Worm (Caenorhabditis elegans) whole organism, L4 larva: ENCODE measurements around the gene myo-2.

Experiments used
- D1046.2 ChIP-seq: fragments of 200-800 bp; sonication (Bioruptor generic); IDR thresholded peaks from 2 replicates; pipeline ENCODE4 v1.3.6; 2022; ENCODE audit warnings: missing genetic modification characterization, missing compliant biosample characterization
- F10B5.3 ChIP-seq: sonication (generic microtip); optimal IDR thresholded peaks from 2 replicates; lab custom pipeline; 2016; ENCODE audit warnings: mild to moderate bottlenecking, missing genetic modification characterization, missing compliant biosample characterization
- F26F4.8 ChIP-seq: fragments of 200-800 bp; sonication (Bioruptor generic); conservative IDR thresholded peaks from 2 replicates; pipeline ENCODE4 v1.3.6; 2022; ENCODE audit warnings: missing genetic modification characterization, missing compliant biosample characterization
- T20F7.1 ChIP-seq: fragments of 200-800 bp; sonication (Bioruptor generic); optimal IDR thresholded peaks from 2 replicates; lab custom pipeline; 2018; ENCODE audit warnings: mild to moderate bottlenecking, missing genetic modification characterization, missing compliant biosample characterization
- T26A8.4 ChIP-seq: fragments of 200-800 bp; sonication (Bioruptor generic); IDR thresholded peaks from 2 replicates; pipeline ENCODE4 v1.3.6; 2022; ENCODE audit warnings: missing genetic modification characterization, missing compliant biosample characterization
- Y105C5A.15 ChIP-seq: fragments of 200-800 bp; sonication (Bioruptor generic); IDR thresholded peaks from 2 replicates; pipeline ENCODE4 v1.3.6; 2022; ENCODE audit warnings: missing genetic modification characterization, missing compliant biosample characterization
- Y75B8A.6 ChIP-seq: fragments of 200-800 bp; sonication (Bioruptor generic); IDR thresholded peaks from 2 replicates; pipeline ENCODE4 v1.3.6; 2022; ENCODE audit warnings: missing genetic modification reagents, missing genetic modification characterization, missing compliant biosample characterization
- aha-1 ChIP-seq: fragments of 150-350 bp; peaks from one replicate; lab custom pipeline; 2014; ENCODE audit warnings: missing biosample characterization, missing genetic modification characterization
- aly-2 ChIP-seq: sonication (generic microtip); optimal IDR thresholded peaks from 2 replicates; lab custom pipeline; 2018; ENCODE audit warnings: missing biosample characterization, missing genetic modification characterization
- ama-1 ChIP-seq: fragments of 150-350 bp; optimal IDR thresholded peaks from 2 replicates; lab custom pipeline; 2014; ENCODE audit warnings: inconsistent platforms, mixed read lengths
- arid-1 ChIP-seq: fragments of 200-800 bp; sonication (Bioruptor generic); conservative IDR thresholded peaks from 2 replicates; pipeline ENCODE4 v1.3.6; 2022; ENCODE audit warnings: missing genetic modification reagents, missing genetic modification characterization, missing compliant biosample characterization
- attf-4 ChIP-seq: sonication (generic microtip); optimal IDR thresholded peaks from 3 replicates; lab custom pipeline; 2017; ENCODE audit warnings: missing biosample characterization, missing genetic modification characterization
- ceh-32 ChIP-seq: sonication (generic microtip); optimal IDR thresholded peaks from 2 replicates; lab custom pipeline; 2016; ENCODE audit warnings: mild to moderate bottlenecking, missing genetic modification characterization, missing compliant biosample characterization; ENCODE audit not compliant: poor library complexity
- ceh-82 ChIP-seq: sonication (generic microtip); optimal IDR thresholded peaks from 2 replicates; lab custom pipeline; 2017; ENCODE audit warnings: missing biosample characterization, missing genetic modification characterization
- ces-1 ChIP-seq: fragments of 150-350 bp; sonication (generic microtip); optimal IDR thresholded peaks from 4 replicates; lab custom pipeline; 2014; ENCODE audit warnings: missing biosample characterization, missing genetic modification reagents, missing genetic modification characterization
- daf-16 ChIP-seq, 3 experiments: sonication (generic microtip); optimal IDR thresholded peaks; 2 replicates each; lab custom pipeline; 2016 to 2017; ENCODE audit warnings: missing genetic modification characterization in 3 of 3, missing genetic modification reagents in 3 of 3, mild to moderate bottlenecking in 2 of 3, missing compliant biosample characterization in 2 of 3, missing biosample characterization in 1 of 3, moderate library complexity in 1 of 3
- dmd-6 ChIP-seq: fragments of 200-800 bp; sonication (Bioruptor generic); IDR thresholded peaks from 2 replicates; pipeline ENCODE4 v1.3.6; 2022; ENCODE audit warnings: missing genetic modification reagents, missing genetic modification characterization, missing compliant biosample characterization
- dmd-8 ChIP-seq: fragments of 200-800 bp; sonication (Bioruptor generic); IDR thresholded peaks from 2 replicates; pipeline ENCODE4 v1.3.6; 2022; ENCODE audit warnings: missing genetic modification characterization, missing compliant biosample characterization
- dpl-1 ChIP-seq: fragments of 150-350 bp; optimal IDR thresholded peaks from 2 replicates; lab custom pipeline; 2014; ENCODE audit warnings: missing biosample characterization, missing genetic modification reagents, missing genetic modification characterization
- dve-1 ChIP-seq: sonication (generic microtip); optimal IDR thresholded peaks from 2 replicates; lab custom pipeline; 2017; ENCODE audit warnings: antibody characterized with exemption, mild to moderate bottlenecking, missing genetic modification characterization, missing compliant biosample characterization; ENCODE audit not compliant: insufficient read depth
- fkh-10 ChIP-seq: fragments of 150-350 bp; optimal IDR thresholded peaks from 2 replicates; lab custom pipeline; 2014; ENCODE audit warnings: missing biosample characterization, missing genetic modification reagents, missing genetic modification characterization
- fos-1 ChIP-seq: fragments of 150-350 bp; optimal IDR thresholded peaks from 2 replicates; lab custom pipeline; 2014; ENCODE audit warnings: missing biosample characterization, missing genetic modification characterization
- gei-8 ChIP-seq: fragments of 200-800 bp; sonication (Bioruptor generic); optimal IDR thresholded peaks from 2 replicates; lab custom pipeline; 2018; ENCODE audit warnings: mild to moderate bottlenecking, missing genetic modification characterization, missing compliant biosample characterization
- hif-1 ChIP-seq, 2 experiments: sonication (generic microtip); optimal IDR thresholded peaks; 2 replicates each; lab custom pipeline; 2016 to 2017; ENCODE audit warnings: missing compliant biosample characterization in 2 of 2, missing genetic modification characterization in 2 of 2, missing genetic modification reagents in 2 of 2, missing genotype in 2 of 2, mild to moderate bottlenecking in 1 of 2
- hmg-1.1 ChIP-seq: fragments of 200-800 bp; sonication (Bioruptor generic); IDR thresholded peaks from 2 replicates; pipeline ENCODE4 v1.3.6; 2022; ENCODE audit warnings: missing genetic modification reagents, missing genetic modification characterization, missing compliant biosample characterization
- lin-13 ChIP-seq: fragments of 150-350 bp; optimal IDR thresholded peaks from 2 replicates; lab custom pipeline; 2014; ENCODE audit warnings: missing biosample characterization, missing genetic modification reagents, missing genetic modification characterization
- lir-3 ChIP-seq: sonication (generic microtip); optimal IDR thresholded peaks from 2 replicates; lab custom pipeline; 2016; ENCODE audit warnings: mild to moderate bottlenecking, missing genetic modification characterization, missing compliant biosample characterization
- madf-5 ChIP-seq, 2 experiments: fragments of 200-800 bp; sonication (Bioruptor generic); IDR thresholded peaks; 2 replicates each; pipeline ENCODE4 v1.3.6; 2022; ENCODE audit warnings: missing compliant biosample characterization in 2 of 2, missing genetic modification characterization in 2 of 2
- mdt-29 ChIP-seq: fragments of 200-800 bp; sonication (Bioruptor generic); IDR thresholded peaks from 2 replicates; pipeline ENCODE4 v1.3.6; 2022; ENCODE audit warnings: missing genetic modification reagents, missing genetic modification characterization, missing compliant biosample characterization
- mep-1 ChIP-seq: fragments of 150-350 bp; sonication (generic microtip); optimal IDR thresholded peaks from 3 replicates; lab custom pipeline; 2014; ENCODE audit warnings: missing biosample characterization, missing genetic modification characterization
- mxl-2 ChIP-seq: fragments of 200-800 bp; sonication (Bioruptor generic); conservative IDR thresholded peaks from 2 replicates; pipeline ENCODE4 v1.3.6; 2022; ENCODE audit warnings: missing genetic modification reagents, missing genetic modification characterization, missing compliant biosample characterization
- mxl-3 ChIP-seq: fragments of 200-800 bp; sonication (Bioruptor generic); optimal IDR thresholded peaks from 2 replicates; lab custom pipeline; 2018; ENCODE audit warnings: mild to moderate bottlenecking, missing genetic modification characterization, missing compliant biosample characterization
- nhr-10 ChIP-seq: fragments of 150-350 bp; optimal IDR thresholded peaks from 2 replicates; lab custom pipeline; 2014; ENCODE audit warnings: missing biosample characterization, missing genetic modification characterization
- nhr-102 ChIP-seq: sonication (generic microtip); optimal IDR thresholded peaks from 2 replicates; lab custom pipeline; 2016; ENCODE audit warnings: mild to moderate bottlenecking, missing genetic modification characterization, moderate library complexity, missing compliant biosample characterization
- nhr-111 ChIP-seq: fragments of 200-800 bp; sonication (Bioruptor generic); optimal IDR thresholded peaks from 2 replicates; lab custom pipeline; 2018; ENCODE audit warnings: mild to moderate bottlenecking, missing genetic modification characterization, missing compliant biosample characterization
- nhr-42 ChIP-seq: fragments of 200-800 bp; sonication (Bioruptor generic); IDR thresholded peaks from 2 replicates; pipeline ENCODE4 v1.3.6; 2022; ENCODE audit warnings: missing genetic modification characterization, missing compliant biosample characterization
- nhr-48 ChIP-seq: sonication (generic microtip); optimal IDR thresholded peaks from 2 replicates; lab custom pipeline; 2016; ENCODE audit warnings: mild to moderate bottlenecking, missing genetic modification characterization, missing compliant biosample characterization
- nhr-6 ChIP-seq: fragments of 150-350 bp; optimal IDR thresholded peaks from 2 replicates; lab custom pipeline; 2014; ENCODE audit warnings: missing biosample characterization, missing genetic modification characterization
- php-3 ChIP-seq: fragments of 200-800 bp; sonication (Bioruptor generic); IDR thresholded peaks from 2 replicates; pipeline ENCODE4 v1.3.6; 2022; ENCODE audit warnings: missing genetic modification reagents, missing genetic modification characterization, missing compliant biosample characterization
- pqm-1 ChIP-seq: sonication (generic microtip); optimal IDR thresholded peaks from 2 replicates; lab custom pipeline; 2017; ENCODE audit warnings: missing biosample characterization, missing genetic modification characterization
- sdz-12 ChIP-seq: fragments of 200-800 bp; sonication (Bioruptor generic); optimal IDR thresholded peaks from 2 replicates; lab custom pipeline; 2018; ENCODE audit warnings: mild to moderate bottlenecking, missing genetic modification characterization, missing compliant biosample characterization
- set-16 ChIP-seq: fragments of 200-800 bp; sonication (Bioruptor generic); IDR thresholded peaks from 2 replicates; pipeline ENCODE4 v1.3.6; 2022; ENCODE audit warnings: missing genetic modification reagents, missing genetic modification characterization, missing compliant biosample characterization
- snpc-4 ChIP-seq: fragments of 150-350 bp; optimal IDR thresholded peaks from 2 replicates; lab custom pipeline; 2014; ENCODE audit warnings: missing biosample characterization, missing genetic modification characterization
- spr-3 ChIP-seq: fragments of 200-800 bp; sonication (Bioruptor generic); optimal IDR thresholded peaks from 2 replicates; lab custom pipeline; 2018; ENCODE audit warnings: mild to moderate bottlenecking, missing genetic modification characterization, missing compliant biosample characterization
- tra-1 ChIP-seq: fragments of 200-800 bp; sonication (Bioruptor generic); IDR thresholded peaks from 2 replicates; pipeline ENCODE4 v1.3.6; 2022; ENCODE audit warnings: missing genetic modification reagents, missing genetic modification characterization, missing compliant biosample characterization
- unc-130 ChIP-seq: sonication (generic microtip); optimal IDR thresholded peaks from 2 replicates; lab custom pipeline; 2016; ENCODE audit warnings: missing genetic modification reagents, missing genetic modification characterization, missing compliant biosample characterization
- unc-39 ChIP-seq: sonication (generic microtip); optimal IDR thresholded peaks from 2 replicates; lab custom pipeline; 2017; ENCODE audit warnings: missing biosample characterization, missing genetic modification characterization
- vab-7 ChIP-seq: fragments of 200-800 bp; sonication (Bioruptor generic); IDR thresholded peaks from 2 replicates; pipeline ENCODE4 v1.3.6; 2022; ENCODE audit warnings: missing genetic modification reagents, missing genetic modification characterization, missing compliant biosample characterization
- zag-1 ChIP-seq: fragments of 150-350 bp; optimal IDR thresholded peaks from 2 replicates; lab custom pipeline; 2014; ENCODE audit warnings: missing biosample characterization, missing genetic modification characterization
- zfp-3 ChIP-seq: fragments of 200-800 bp; sonication (Bioruptor generic); conservative IDR thresholded peaks from 2 replicates; pipeline ENCODE4 v1.3.6; 2022; ENCODE audit warnings: missing genetic modification reagents, missing genetic modification characterization, missing compliant biosample characterization
- ztf-11 ChIP-seq: fragments of 150-350 bp; optimal IDR thresholded peaks from 2 replicates; lab custom pipeline; 2014; ENCODE audit warnings: missing biosample characterization, missing genetic modification characterization

The myo-2 gene

ce11 chrX:12452143-12452570, 15.7 kb upstream of the myo-2 start (continued):
- TF ChIP-seq F10B5.3 (tag; lab: Kevin White, UChicago): peak; percentile 10
- no peak for TF ChIP-seq lir-3 (tag; lab: Kevin White, UChicago)
- no peak for TF ChIP-seq spr-3 (GFP tag; lab: Kevin White, UChicago)
- TF ChIP-seq vab-7 (GFP tag; lab: Robert Waterston, UW): no peak
- no peak for TF ChIP-seq madf-5 (GFP tag; IDR thresholded peaks at IDR 0.05; lab: Robert Waterston, UW)
- no peak for TF ChIP-seq nhr-48 (tag; lab: Kevin White, UChicago)
- peak; percentile 31 for TF ChIP-seq nhr-102
- no peak for TF ChIP-seq zag-1 (tag; lab: Kevin White, UChicago)
- no peak for TF ChIP-seq pqm-1 (tag; lab: Kevin White, UChicago)
- no peak for TF ChIP-seq nhr-111
- TF ChIP-seq daf-16 (GFP tag; optimal IDR thresholded peaks at IDR 0.05; lab: Kevin White, UChicago): no peak
- TF ChIP-seq daf-16 (tag; optimal IDR thresholded peaks at IDR 0.05; lab: Kevin White, UChicago): peak; percentile 4
- TF ChIP-seq fkh-10 (GFP tag; lab: Kevin White, UChicago): peak; percentile 56
- TF ChIP-seq dmd-6: 0 out of 2 replicates have a peak, but pooled peaks have one; percentile 52
- peak; percentile 71 for TF ChIP-seq mep-1 (tag; lab: Kevin White, UChicago)
- TF ChIP-seq F26F4.8 (GFP tag; lab: Robert Waterston, UW): no peak
- TF ChIP-seq T26A8.4 (GFP tag; lab: Robert Waterston, UW): peak; percentile 50
- peak; percentile 52 for TF ChIP-seq dve-1
- TF ChIP-seq php-3 (GFP tag; lab: Robert Waterston, UW): 0 out of 2 replicates have a peak, but pooled peaks have one; percentile 8
- no peak for TF ChIP-seq Y105C5A.15 (GFP tag; lab: Robert Waterston, UW)
- no peak for TF ChIP-seq Y75B8A.6 (GFP tag; lab: Robert Waterston, UW)
- peak in 1 of 2 experiments; percentile 67 for TF ChIP-seq hif-1 (tag; optimal IDR thresholded peaks at IDR 0.05; lab: Kevin White, UChicago)
- no peak for TF ChIP-seq T20F7.1 (GFP tag; lab: Kevin White, UChicago)
- TF ChIP-seq dmd-8 (GFP tag; lab: Robert Waterston, UW): no peak
- no peak for TF ChIP-seq unc-39 (tag; lab: Kevin White, UChicago)
- peak; percentile 93 for TF ChIP-seq set-16 (GFP tag; lab: Robert Waterston, UW)
- peak; percentile 58; the same call in 1 of the 2 replicates for TF ChIP-seq hmg-1.1
- no peak for TF ChIP-seq nhr-6 (tag; lab: Kevin White, UChicago)
- no peak for TF ChIP-seq ces-1 (GFP tag; lab: Kevin White, UChicago)
- TF ChIP-seq ztf-11: no peak
- TF ChIP-seq zfp-3 (GFP tag; lab: Robert Waterston, UW): no peak
- TF ChIP-seq aha-1: peak; percentile 73
- TF ChIP-seq ceh-32: no peak
- no peak for TF ChIP-seq arid-1 (GFP tag; lab: Robert Waterston, UW)
- TF ChIP-seq dpl-1 (GFP tag; lab: Kevin White, UChicago): no peak
- TF ChIP-seq attf-4: no peak
- TF ChIP-seq ama-1: no peak
- TF ChIP-seq mxl-3: peak; percentile 47
- TF ChIP-seq lin-13 (GFP tag; lab: Kevin White, UChicago): peak; percentile 24
- TF ChIP-seq gei-8 (GFP tag; lab: Kevin White, UChicago): no peak
- TF ChIP-seq nhr-42 (GFP tag; lab: Robert Waterston, UW): no peak
- TF ChIP-seq unc-130 (GFP tag; lab: Kevin White, UChicago): no peak
- no peak for TF ChIP-seq mxl-2 (GFP tag; lab: Robert Waterston, UW)
- TF ChIP-seq aly-2 (tag; lab: Kevin White, UChicago): no peak
- TF ChIP-seq sdz-12: no peak
- 0 out of 2 replicates have a peak, but pooled peaks have one; percentile 57 for TF ChIP-seq tra-1 (GFP tag; lab: Robert Waterston, UW)
- no peak for TF ChIP-seq snpc-4
- TF ChIP-seq nhr-10: no peak
- TF ChIP-seq fos-1: no peak
- no peak for TF ChIP-seq D1046.2 (GFP tag; lab: Robert Waterston, UW)
- TF ChIP-seq mdt-29 (GFP tag; lab: Robert Waterston, UW): no peak
- no peak for TF ChIP-seq ceh-82 (tag; lab: Kevin White, UChicago)
